Worm (Caenorhabditis elegans): ENCODE results near the gene igcm-2.

Gene igcm-2

DNA sequence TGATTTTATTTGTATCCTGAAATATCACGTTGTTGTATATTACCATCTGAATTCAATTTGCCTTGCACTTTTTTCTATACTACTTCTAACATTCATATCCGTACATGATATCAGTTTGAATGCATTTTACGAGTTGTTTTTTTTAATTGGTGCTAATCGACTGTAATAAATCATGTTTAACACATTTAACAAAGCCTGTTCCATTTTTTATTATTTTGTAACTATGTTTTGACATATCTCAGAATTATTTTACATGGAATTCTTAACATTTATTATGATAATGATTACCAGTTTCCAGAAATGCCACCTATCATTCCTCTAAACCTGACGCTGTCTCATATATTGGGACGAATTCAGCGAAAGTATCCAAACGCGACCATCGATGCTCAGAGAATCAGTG, 25.7 kb downstream of the igcm-2 start, which contains the start of gene C03B1.3:
Gene C03B1.3, plus strand, starts transcription at position 301 of the 400 bp plus-strand sequence.
- TF ChIP-seq lim-6 (tag; optimal IDR thresholded peaks at IDR 0.05) (no peak), ttx-3 (tag; optimal IDR thresholded peaks at IDR 0.05) (no peak), sdc-2 (tag; optimal IDR thresholded peaks at IDR 0.05) (no peak), hlh-15 (tag; optimal IDR thresholded peaks at IDR 0.05) (no peak), ceh-18 (tag; optimal IDR thresholded peaks at IDR 0.05) (no peak), fax-1 (tag; optimal IDR thresholded peaks at IDR 0.05) (no peak), ceh-45 (GFP tag; IDR thresholded peaks at IDR 0.05) (no peak), elt-4 (tag; optimal IDR thresholded peaks at IDR 0.05) (no peak), pax-1 (tag; optimal IDR thresholded peaks at IDR 0.05) (no peak), F13H6.1 (tag; optimal IDR thresholded peaks at IDR 0.05) (no peak), eyg-1 (tag; optimal IDR thresholded peaks at IDR 0.05) (no peak), mec-3 (tag; optimal IDR thresholded peaks at IDR 0.05; ENCODE audit: borderline replicate concordance) (no peak), gmeb-2 (tag; optimal IDR thresholded peaks at IDR 0.05) (no peak), unc-3 (GFP tag; conservative IDR thresholded peaks at IDR 0.05) (no peak), unc-3 (tag; optimal IDR thresholded peaks at IDR 0.05) (no peak), unc-42 (tag; optimal IDR thresholded peaks at IDR 0.05) (no peak), ceh-6 (GFP tag; optimal IDR thresholded peaks at IDR 0.05) (no peak)

DNA sequence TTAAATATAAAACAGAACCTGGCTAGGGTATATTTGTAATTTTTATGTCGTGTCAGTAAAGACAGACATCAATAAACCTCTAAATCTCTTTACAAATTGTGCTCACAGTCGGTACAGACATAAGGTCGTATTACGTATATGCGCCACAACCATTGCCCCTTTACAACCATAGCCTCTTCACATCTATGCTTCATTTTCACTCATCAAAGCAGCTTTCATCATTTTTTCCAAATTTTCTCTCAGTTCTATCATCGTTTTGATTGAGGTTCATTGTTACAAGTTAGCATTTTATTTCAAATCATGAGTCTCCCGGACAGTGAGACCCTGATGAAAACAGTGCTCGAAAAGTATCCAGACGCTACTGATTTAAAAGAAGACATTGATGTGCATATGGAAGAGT, 27.2 kb downstream of the igcm-2 start, which contains the start of gene C03B1.4:
Gene C03B1.4, plus strand, starts transcription at position 301 of the 400 bp plus-strand sequence.
- TF ChIP-seq ceh-6 (GFP tag; optimal IDR thresholded peaks at IDR 0.05) (no peak), hlh-15 (tag; optimal IDR thresholded peaks at IDR 0.05) (no peak), ttx-3 (tag; optimal IDR thresholded peaks at IDR 0.05) (no peak), fkh-6 (tag; optimal IDR thresholded peaks at IDR 0.05) (no peak), hlh-8 (tag; optimal IDR thresholded peaks at IDR 0.05) (no peak), che-1 (tag; optimal IDR thresholded peaks at IDR 0.05) (no peak), fax-1 (tag; optimal IDR thresholded peaks at IDR 0.05) (no peak), ama-1 (optimal IDR thresholded peaks at IDR 0.05) (no peak), elt-2 (tag; optimal IDR thresholded peaks at IDR 0.05) (no peak), ref-2 (tag; optimal IDR thresholded peaks at IDR 0.05) (no peak), sox-2 (GFP tag; IDR thresholded peaks at IDR 0.05) (no peak), sox-4 (tag; optimal IDR thresholded peaks at IDR 0.05) (no peak), ceh-48 (tag; optimal IDR thresholded peaks at IDR 0.05) (no peak), ceh-30 (tag; optimal IDR thresholded peaks at IDR 0.05) (no peak), C38D4.7 (GFP tag; optimal IDR thresholded peaks at IDR 0.05) (no peak), nhr-11 (tag; optimal IDR thresholded peaks at IDR 0.05) (no peak), dve-1 (tag; optimal IDR thresholded peaks at IDR 0.05) (no peak), pat-9 (tag; optimal IDR thresholded peaks at IDR 0.05) (no peak)

DNA sequence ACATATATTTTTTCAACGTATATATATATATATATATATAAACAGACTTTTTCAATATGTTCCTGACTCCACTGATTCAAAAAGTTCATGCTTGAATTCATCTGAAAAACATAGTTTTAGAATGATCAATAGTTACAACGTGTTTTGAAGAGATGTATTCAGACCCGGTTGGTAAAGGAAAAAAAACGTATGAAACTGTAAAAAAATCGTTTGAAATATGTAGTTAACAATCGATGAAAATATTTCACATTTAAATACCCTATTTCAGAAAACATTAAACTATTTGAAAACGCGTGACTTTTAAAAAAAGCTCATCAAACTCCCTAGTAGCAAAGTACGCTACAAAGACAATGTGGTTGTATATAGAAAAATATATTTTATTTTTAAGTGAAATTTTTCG, 30.7 kb downstream of the igcm-2 start, which contains the start of gene C03B1.14:
Gene C03B1.14, minus strand, starts transcription at position 101 of the 400 bp plus-strand sequence.
- TF ChIP-seq pax-1 (tag; optimal IDR thresholded peaks at IDR 0.05) (no peak), ahr-1 (tag; optimal IDR thresholded peaks at IDR 0.05) (no peak), elt-2 (tag; optimal IDR thresholded peaks at IDR 0.05) (no peak), mec-3 (tag; optimal IDR thresholded peaks at IDR 0.05; ENCODE audit: borderline replicate concordance) (no peak), hlh-13 (GFP tag; optimal IDR thresholded peaks at IDR 0.05) (no peak), ttx-3 (tag; optimal IDR thresholded peaks at IDR 0.05) (no peak), ceh-24 (tag; optimal IDR thresholded peaks at IDR 0.05) (no peak), ceh-14 (tag; optimal IDR thresholded peaks at IDR 0.05) (no peak), tbx-7 (tag; optimal IDR thresholded peaks at IDR 0.05) (no peak), fkh-10 (GFP tag; optimal IDR thresholded peaks at IDR 0.05) (no peak)

DNA sequence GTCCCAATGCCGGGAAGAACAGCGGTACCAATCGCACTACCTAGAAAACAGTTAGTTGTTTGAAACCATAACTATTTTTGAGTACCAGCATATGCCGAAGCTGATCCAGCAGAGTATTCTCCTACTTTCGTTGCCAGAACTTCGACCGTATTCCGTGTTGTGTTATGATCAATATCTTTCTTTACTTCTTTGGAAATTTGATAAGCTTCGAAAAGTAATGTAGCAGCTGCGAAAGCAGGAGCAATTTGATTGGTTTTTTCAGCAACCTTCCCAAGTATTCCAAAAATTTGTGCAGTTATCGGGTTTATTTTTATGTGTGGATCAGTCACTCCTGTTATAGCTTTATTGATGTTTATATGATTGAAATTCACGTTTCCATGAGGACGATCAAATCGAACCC, 31.3 kb downstream of the igcm-2 start:
- TF ChIP-seq hlh-6 (tag; optimal IDR thresholded peaks at IDR 0.05) = no peak
- no peak for TF ChIP-seq eyg-1 (tag; optimal IDR thresholded peaks at IDR 0.05)
- TF ChIP-seq zip-5 (tag; optimal IDR thresholded peaks at IDR 0.05) = no peak
- no peak for TF ChIP-seq npax-4 (tag; optimal IDR thresholded peaks at IDR 0.05)
- TF ChIP-seq odd-2 (tag; optimal IDR thresholded peaks at IDR 0.05) = no peak
- TF ChIP-seq ceh-34 (tag; optimal IDR thresholded peaks at IDR 0.05) = no peak
- TF ChIP-seq fkh-10 (GFP tag; optimal IDR thresholded peaks at IDR 0.05) = no peak
- TF ChIP-seq sdc-2 (tag; optimal IDR thresholded peaks at IDR 0.05) = no peak
- no peak for TF ChIP-seq hlh-8 (tag; optimal IDR thresholded peaks at IDR 0.05)
- no peak for TF ChIP-seq C38D4.7 (GFP tag; optimal IDR thresholded peaks at IDR 0.05)

All from whole organism, late embryonic.